Fruit fly (Drosophila melanogaster): ENCODE measurements around the gene foxo.

foxo gene

DNA sequence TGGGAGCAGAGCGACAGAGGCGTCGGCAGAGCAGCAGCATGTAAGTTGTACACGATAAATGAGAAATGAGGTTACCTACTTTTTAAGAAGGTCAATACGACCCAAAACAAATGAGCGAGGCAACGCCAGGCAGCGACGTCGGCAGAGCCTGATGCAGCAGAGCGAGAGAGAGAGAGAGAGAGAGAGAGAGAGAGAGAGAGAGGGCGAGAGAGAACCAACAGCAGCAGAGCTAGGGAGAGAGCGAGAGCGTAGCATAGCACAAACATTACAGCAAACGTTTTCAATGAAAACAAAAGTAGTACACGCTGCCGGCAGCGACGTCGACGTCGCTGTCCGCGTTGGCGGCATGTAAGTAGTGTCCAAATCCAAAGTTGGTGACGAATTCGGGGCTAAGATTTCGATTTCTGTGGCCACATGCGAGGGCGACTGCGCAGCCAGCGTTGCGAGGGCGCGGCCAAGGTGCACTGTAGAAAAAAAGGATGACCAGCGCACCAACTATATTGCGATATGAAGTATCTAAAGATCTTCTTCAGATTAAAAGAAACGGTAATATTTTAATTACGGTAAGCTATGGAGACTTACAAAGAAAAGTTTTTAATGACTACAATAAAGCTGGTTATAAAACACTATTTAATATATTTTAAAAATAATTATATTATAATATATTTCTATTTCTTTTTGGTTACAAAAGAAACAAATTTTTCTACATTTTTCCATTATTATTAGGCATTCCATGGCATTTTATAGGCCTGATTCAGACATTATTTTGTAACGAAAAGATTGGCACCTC lies 38.9 kb upstream of the foxo start (continued):
- TF ChIP-seq acj6 (GFP tag; optimal IDR thresholded peaks at IDR 0.05), result peak; percentile 63
- TF ChIP-seq Hr4 (GFP tag; optimal IDR thresholded peaks at IDR 0.05), result peak; percentile 48
- peak; percentile 76 for TF ChIP-seq CG4318 (GFP tag; optimal IDR thresholded peaks at IDR 0.05)
- TF ChIP-seq CG15336 (GFP tag; IDR thresholded peaks at IDR 0.05), result peak; percentile 53
- TF ChIP-seq CG6276 (GFP tag; optimal IDR thresholded peaks at IDR 0.05), result peak; percentile 48
- peak; percentile 32 for TF ChIP-seq fd85E (GFP tag; optimal IDR thresholded peaks at IDR 0.05)
- TF ChIP-seq CG10669 (GFP tag; optimal IDR thresholded peaks at IDR 0.05), result no peak
- TF ChIP-seq CG3032 (tag; optimal IDR thresholded peaks at IDR 0.05), result no peak
- TF ChIP-seq OdsH (GFP tag; optimal IDR thresholded peaks at IDR 0.05), result peak; percentile 56
- no peak for TF ChIP-seq Met (GFP tag; optimal IDR thresholded peaks at IDR 0.05)
- peak; percentile 29 for TF ChIP-seq topi (GFP tag; optimal IDR thresholded peaks at IDR 0.05)
- TF ChIP-seq salr (GFP tag; optimal IDR thresholded peaks at IDR 0.05), result peak in 1 of 2 experiments; percentile 66
- peak; percentile 45 for TF ChIP-seq CG6792 (GFP tag; optimal IDR thresholded peaks at IDR 0.05)
- no peak for TF ChIP-seq fd59A (GFP tag; optimal IDR thresholded peaks at IDR 0.05)
- no peak; the same call in 2 of the 3 replicates for TF ChIP-seq eg (GFP tag; IDR thresholded peaks at IDR 0.05)
- peak; percentile 49 for TF ChIP-seq CG6854 (GFP tag; optimal IDR thresholded peaks at IDR 0.05)
- TF ChIP-seq Sox14 (GFP tag; optimal IDR thresholded peaks at IDR 0.05), result no peak

DNA sequence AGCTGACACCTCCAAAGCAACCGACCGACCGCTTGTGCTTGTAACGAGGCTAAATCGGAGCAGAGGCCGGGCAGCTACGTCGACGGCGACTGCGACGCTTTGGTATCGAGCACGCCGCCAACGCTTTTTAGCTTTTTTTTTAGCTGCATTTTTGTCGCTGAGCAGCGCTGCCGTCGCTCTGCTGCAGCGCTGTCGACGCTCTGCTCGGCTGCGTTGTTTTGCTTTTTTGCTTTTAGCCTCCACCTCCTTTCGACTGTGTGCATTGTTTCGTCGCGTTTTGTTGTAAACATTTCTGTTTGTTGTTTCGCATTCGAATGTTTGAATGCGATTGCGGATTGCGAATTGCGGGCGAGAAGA lies 38.3 kb upstream of the foxo start:
- peak; percentile 24 to 40 for TF ChIP-seq ss (GFP tag; optimal IDR thresholded peaks at IDR 0.05)
- peak; percentile 2 for TF ChIP-seq vri (GFP tag; optimal IDR thresholded peaks at IDR 0.05)
- peak; percentile 2 for TF ChIP-seq Eip75B (GFP tag; optimal IDR thresholded peaks at IDR 0.05)
- TF ChIP-seq Sox14 (GFP tag; optimal IDR thresholded peaks at IDR 0.05), result no peak
- no peak for TF ChIP-seq CG16779 (tag; optimal IDR thresholded peaks at IDR 0.05)
- TF ChIP-seq CG6163 (GFP tag; IDR thresholded peaks at IDR 0.05), result peak; percentile 49; the same call in 2 of the 3 replicates
- TF ChIP-seq spab (GFP tag; optimal IDR thresholded peaks at IDR 0.05), result peak; percentile 12
- no peak for TF ChIP-seq fkh (GFP tag; optimal IDR thresholded peaks at IDR 0.05)
- peak; percentile 17 for TF ChIP-seq CG10631 (GFP tag; optimal IDR thresholded peaks at IDR 0.05)
- TF ChIP-seq CG15336 (GFP tag; IDR thresholded peaks at IDR 0.05), result no peak
- TF ChIP-seq eg (GFP tag; IDR thresholded peaks at IDR 0.05), result peak; percentile 65; the same call in 2 of the 3 replicates
- TF ChIP-seq Blimp-1 (GFP tag; optimal IDR thresholded peaks at IDR 0.05), result no peak
- TF ChIP-seq Smox (GFP tag; optimal IDR thresholded peaks at IDR 0.05), result no peak

DNA sequence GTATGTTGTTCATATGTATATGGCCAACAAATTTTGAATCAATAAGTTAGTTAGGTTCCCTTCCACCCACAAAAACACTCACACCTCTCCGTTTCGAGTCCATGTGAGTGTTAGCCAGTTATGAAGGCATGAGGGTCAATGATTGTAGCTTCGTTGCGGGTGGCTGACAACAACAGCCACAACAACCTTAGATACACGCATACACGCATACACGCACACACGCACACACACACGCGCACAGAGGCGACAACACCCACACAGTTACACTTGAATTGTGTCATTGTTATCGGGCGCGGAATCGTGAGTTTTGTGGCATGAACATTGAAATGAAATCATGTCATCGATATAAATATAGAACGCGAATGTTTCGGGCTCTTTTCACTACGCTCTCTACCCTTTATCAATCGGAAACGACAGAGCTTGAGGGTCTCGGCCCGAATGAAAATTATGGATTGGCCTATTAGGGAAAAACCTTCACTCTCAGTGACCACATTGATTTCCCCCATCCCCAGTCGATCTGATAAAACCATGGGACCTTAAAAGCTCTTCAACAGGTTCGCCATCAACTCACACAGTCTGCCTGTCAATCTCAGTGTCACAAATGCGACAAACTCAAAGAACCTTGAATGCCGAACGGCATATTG lies 37.2 kb upstream of the foxo start:
- TF ChIP-seq esn (GFP tag; optimal IDR thresholded peaks at IDR 0.05) (no peak), vri (GFP tag; optimal IDR thresholded peaks at IDR 0.05) (peak; percentile 81)

DNA sequence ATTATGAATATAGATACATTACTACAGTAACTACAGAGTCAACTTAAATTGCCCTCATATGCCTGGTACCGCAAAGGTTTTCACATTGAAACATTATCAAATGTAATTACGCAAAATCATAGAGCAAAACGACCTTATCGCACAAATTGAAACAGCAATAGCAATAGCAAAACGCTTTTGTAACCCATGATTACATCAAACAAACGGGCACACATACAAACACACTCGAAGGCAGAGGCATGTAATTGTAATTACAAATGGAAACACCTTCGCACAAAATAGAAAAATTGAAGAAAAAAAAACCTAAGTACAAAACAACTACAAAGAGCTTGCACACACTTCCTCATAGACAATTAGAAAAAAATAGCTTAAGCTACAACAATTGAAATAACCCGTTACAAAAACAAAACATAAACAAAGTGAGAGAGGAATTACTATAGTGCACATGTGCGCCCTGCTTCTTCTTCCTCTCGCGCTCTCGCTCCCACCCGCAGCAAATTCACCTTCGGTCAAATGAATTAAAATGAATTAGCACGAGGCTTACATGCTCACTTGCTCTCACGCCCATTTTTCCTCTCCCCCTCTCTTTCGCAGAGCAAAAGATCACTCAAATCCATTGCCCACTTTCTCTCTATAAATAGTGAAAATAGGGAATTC lies 36.3 kb upstream of the foxo start:
- TF ChIP-seq CG15336 (GFP tag; IDR thresholded peaks at IDR 0.05) (0 out of 2 replicates have a peak, but pooled peaks have one; percentile 15), Eip78C (GFP tag) (peak; percentile 24), Blimp-1 (GFP tag; optimal IDR thresholded peaks at IDR 0.05) (no peak), fkh (GFP tag; optimal IDR thresholded peaks at IDR 0.05) (peak; percentile 24), CG16779 (tag; optimal IDR thresholded peaks at IDR 0.05) (peak; percentile 51), Sox102F (GFP tag; optimal IDR thresholded peaks at IDR 0.05) (no peak), CG6163 (GFP tag; IDR thresholded peaks at IDR 0.05) (0 out of 3 replicates have a peak, but pooled peaks have one; percentile 27), achi (GFP tag; optimal IDR thresholded peaks at IDR 0.05) (no peak), pdm3 (GFP tag; optimal IDR thresholded peaks at IDR 0.05) (no peak)
